Worm (Caenorhabditis elegans) whole organism, L4 larva: ENCODE data around the gene C35B1.5.

Experiments
- aly-2 ChIP-seq: sonication (generic microtip); optimal IDR thresholded peaks from 2 replicates; lab custom pipeline; 2018; ENCODE audit warnings: missing biosample characterization, missing genetic modification characterization
- egl-27 ChIP-seq: sonication (generic microtip); optimal IDR thresholded peaks from 3 replicates; lab custom pipeline; 2017; ENCODE audit warnings: missing biosample characterization, missing genetic modification reagents, missing genetic modification characterization
- fkh-10 ChIP-seq: fragments of 150-350 bp; optimal IDR thresholded peaks from 2 replicates; lab custom pipeline; 2014; ENCODE audit warnings: missing biosample characterization, missing genetic modification reagents, missing genetic modification characterization
- mxl-3 ChIP-seq: fragments of 200-800 bp; sonication (Bioruptor generic); optimal IDR thresholded peaks from 2 replicates; lab custom pipeline; 2018; ENCODE audit warnings: mild to moderate bottlenecking, missing genetic modification characterization, missing compliant biosample characterization
- nhr-11 ChIP-seq: fragments of 150-350 bp; optimal IDR thresholded peaks from 2 replicates; lab custom pipeline; 2014; ENCODE audit warnings: missing biosample characterization, missing genetic modification characterization
- nhr-77 ChIP-seq: fragments of 150-350 bp; optimal IDR thresholded peaks from 2 replicates; lab custom pipeline; 2014; ENCODE audit warnings: missing biosample characterization, missing genetic modification characterization
- spr-3 ChIP-seq: fragments of 200-800 bp; sonication (Bioruptor generic); optimal IDR thresholded peaks from 2 replicates; lab custom pipeline; 2018; ENCODE audit warnings: mild to moderate bottlenecking, missing genetic modification characterization, missing compliant biosample characterization
- unc-62 ChIP-seq, 3 experiments: fragments of 150-350 bp in 1 of 3; sonication (generic microtip); optimal IDR thresholded peaks in 2 of 3; peaks in 1 of 3; 1 replicate in 1 of 3; 2 replicates in 2 of 3; lab custom pipeline; 2014 to 2017; ENCODE audit warnings: missing biosample characterization in 3 of 3, missing genetic modification characterization in 3 of 3, missing genetic modification reagents in 3 of 3, missing genotype in 1 of 3
- zag-1 ChIP-seq: fragments of 150-350 bp; optimal IDR thresholded peaks from 2 replicates; lab custom pipeline; 2014; ENCODE audit warnings: missing biosample characterization, missing genetic modification characterization
- ztf-11 ChIP-seq: fragments of 150-350 bp; optimal IDR thresholded peaks from 2 replicates; lab custom pipeline; 2014; ENCODE audit warnings: missing biosample characterization, missing genetic modification characterization
- ztf-7 ChIP-seq: fragments of 150-350 bp; optimal IDR thresholded peaks from 2 replicates; lab custom pipeline; 2014; ENCODE audit warnings: missing biosample characterization, missing genetic modification characterization

DNA sequence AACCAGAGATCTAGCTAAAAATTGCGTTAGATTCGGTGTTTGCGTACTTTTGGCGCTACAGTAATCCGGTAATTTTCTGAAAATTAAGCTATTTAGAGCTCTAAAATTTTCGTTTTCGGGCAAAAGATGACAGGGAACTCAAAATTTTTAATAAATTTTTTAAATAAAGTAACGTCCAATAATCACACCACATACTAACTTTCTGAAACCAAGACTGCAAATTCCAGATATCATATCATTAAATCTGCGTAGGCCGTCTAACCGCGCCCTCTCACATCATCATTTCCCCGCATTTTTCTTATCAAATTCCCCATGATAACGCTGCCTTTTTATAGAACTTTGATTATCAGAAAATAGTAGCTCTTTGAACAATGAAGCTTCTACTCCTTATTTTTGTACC is 33.4 kb upstream of the C35B1.5 start, which contains the start of gene drd-50:
- TF ChIP-seq ztf-7 (tag; lab: Kevin White, UChicago) (no peak), unc-62 (GFP tag; optimal IDR thresholded peaks at IDR 0.05 in 1 of 2; lab: Kevin White, UChicago) (no peak), unc-62 (tag; optimal IDR thresholded peaks at IDR 0.05; lab: Kevin White, UChicago) (no peak), aly-2 (tag; lab: Kevin White, UChicago) (no peak), egl-27 (tag; lab: Kevin White, UChicago) (no peak), zag-1 (tag; lab: Kevin White, UChicago) (no peak), spr-3 (GFP tag; lab: Kevin White, UChicago) (no peak), mxl-3 (GFP tag; lab: Kevin White, UChicago) (no peak), nhr-77 (tag; lab: Kevin White, UChicago) (no peak), ztf-11 (tag; lab: Kevin White, UChicago) (no peak), nhr-11 (tag; lab: Kevin White, UChicago) (no peak), fkh-10 (GFP tag; lab: Kevin White, UChicago) (no peak)
